Fruit fly (Drosophila melanogaster) Kc167 (cell line): Measurements from ENCODE around the gene Aef1.

Experiments used
- h ChIP-seq: fragments of >200 bp; optimal IDR thresholded peaks from 3 replicates; lab custom pipeline; 2018; ENCODE audit warnings: missing external identifiers
- insv ChIP-seq: fragments of >200 bp; optimal IDR thresholded peaks from 3 replicates; lab custom pipeline; 2018; ENCODE audit warnings: missing external identifiers
- psq ChIP-seq: fragments of >200 bp; optimal IDR thresholded peaks from 2 replicates; lab custom pipeline; 2017; ENCODE audit warnings: missing external identifiers
- ttk ChIP-seq: sonication (Bioruptor generic); optimal IDR thresholded peaks from 2 replicates; lab custom pipeline; 2017; ENCODE audit warnings: missing external identifiers

dm6 chr3L:21444719-21445118 lies 11.5 kb downstream of the Aef1 start, which contains the start of gene Alp1:
- TF ChIP-seq insv (no peak), psq (lab: Kevin White, UChicago) (no peak), ttk (lab: Kevin White, UChicago) (no peak), h (lab: Kevin White, UChicago) (no peak)
